Fruit fly (Drosophila melanogaster): ENCODE measurements around the gene Lsd-2.

Lsd-2 gene

DNA sequence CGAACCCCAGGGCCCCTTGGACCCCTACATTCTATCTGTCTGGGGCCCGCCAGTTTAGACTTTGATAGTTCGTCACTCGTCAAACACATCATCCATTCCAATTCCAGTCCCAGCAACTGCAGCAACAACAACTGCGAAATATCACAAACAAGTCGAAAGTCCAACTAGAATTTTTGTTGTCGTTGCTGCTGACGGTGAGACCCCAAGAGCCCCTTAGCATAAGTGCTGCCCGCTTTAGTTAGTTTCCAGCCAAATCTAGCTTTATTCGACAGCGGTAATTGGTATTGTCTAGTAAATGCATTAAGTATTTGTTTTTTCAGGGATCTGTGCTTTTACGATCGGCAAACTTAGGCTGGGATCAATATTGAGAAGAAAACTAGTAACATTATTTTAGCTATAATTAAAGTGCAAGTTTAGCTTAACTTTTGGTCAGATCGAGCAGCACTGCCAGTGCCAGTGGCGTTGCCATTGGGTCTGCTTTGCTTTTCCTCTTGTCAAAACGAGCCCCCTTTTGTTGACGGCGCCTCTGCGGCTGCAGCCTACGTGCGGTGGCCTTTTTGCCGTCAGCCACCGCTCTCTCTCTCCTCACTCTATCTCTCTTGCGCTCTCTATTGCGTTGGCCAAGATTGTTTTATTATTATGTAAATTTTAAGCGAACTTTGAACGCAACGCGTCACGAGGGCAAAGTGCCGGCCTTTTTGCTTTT lies 1.2 kb downstream of the Lsd-2 start (continued):
- TF ChIP-seq CHES-1-like (GFP tag; optimal IDR thresholded peaks at IDR 0.05) = peak; percentile 93
- TF ChIP-seq CG12744 (GFP tag; optimal IDR thresholded peaks at IDR 0.05) = peak; percentile 87
- TF ChIP-seq HLHmδ (GFP tag; optimal IDR thresholded peaks at IDR 0.05) = no peak
- TF ChIP-seq CG10979 (tag; optimal IDR thresholded peaks at IDR 0.05) = peak; percentile 83
- peak; percentile 80 for TF ChIP-seq phol (tag; optimal IDR thresholded peaks at IDR 0.05)
- peak; percentile 81 for TF ChIP-seq CG33213 (GFP tag; optimal IDR thresholded peaks at IDR 0.05)
- peak; percentile 67 for TF ChIP-seq Hey (tag; optimal IDR thresholded peaks at IDR 0.05)
- TF ChIP-seq TFAM (GFP tag; optimal IDR thresholded peaks at IDR 0.05) = peak; percentile 36
- TF ChIP-seq CG16815 (GFP tag; optimal IDR thresholded peaks at IDR 0.05) = peak; percentile 80
- TF ChIP-seq run (tag; optimal IDR thresholded peaks at IDR 0.05) = peak; percentile 69
- peak; percentile 80 for TF ChIP-seq fd96Cb (tag; optimal IDR thresholded peaks at IDR 0.05)
- peak; percentile 74 for TF ChIP-seq CG30431 (GFP tag; optimal IDR thresholded peaks at IDR 0.05)
- peak; percentile 92 for TF ChIP-seq CG12659 (GFP tag; optimal IDR thresholded peaks at IDR 0.05)
- peak; percentile 88 for TF ChIP-seq seq (GFP tag; IDR thresholded peaks at IDR 0.05)
- TF ChIP-seq ssp (GFP tag; IDR thresholded peaks at IDR 0.05) = peak; percentile 77
- TF ChIP-seq jumu (GFP tag; optimal IDR thresholded peaks at IDR 0.05) = peak; percentile 93
- TF ChIP-seq Poxn (GFP tag; IDR thresholded peaks at IDR 0.05) = peak; percentile 72
- no peak for TF ChIP-seq hth (optimal IDR thresholded peaks at IDR 0.05)
- peak; percentile 18; the same call in 1 of the 2 replicates for TF ChIP-seq amos (GFP tag; IDR thresholded peaks at IDR 0.05; ENCODE audit: partially characterized antibody)
- no peak for TF ChIP-seq zen2 (GFP tag; IDR thresholded peaks at IDR 0.05; ENCODE audit: partially characterized antibody)
- TF ChIP-seq CG31441 (GFP tag; IDR thresholded peaks at IDR 0.05) = peak; percentile 84
- peak; percentile 62 for TF ChIP-seq Adf1 (GFP tag; IDR thresholded peaks at IDR 0.05)
- TF ChIP-seq CG16779 (GFP tag; IDR thresholded peaks at IDR 0.05) = peak; percentile 92
- peak; percentile 78 for TF ChIP-seq NC2α (GFP tag; optimal IDR thresholded peaks at IDR 0.05)
- TF ChIP-seq gce (GFP tag; IDR thresholded peaks at IDR 0.05) = peak; percentile 51; the same call in 1 of the 3 replicates
- peak; percentile 79 for TF ChIP-seq CG13894 (tag; optimal IDR thresholded peaks at IDR 0.05)
- TF ChIP-seq HLH54F (GFP tag; optimal IDR thresholded peaks at IDR 0.05) = peak; percentile 92
- peak; percentile 68 for TF ChIP-seq ara (GFP tag; IDR thresholded peaks at IDR 0.05)
- TF ChIP-seq CG32767 (GFP tag; IDR thresholded peaks at IDR 0.05) = peak; percentile 75
- TF ChIP-seq CG10543 (GFP tag; optimal IDR thresholded peaks at IDR 0.05) = peak; percentile 95
- TF ChIP-seq CG3065 (GFP tag; optimal IDR thresholded peaks at IDR 0.05) = peak; percentile 73
- peak; percentile 93 to 94 for TF ChIP-seq dpn (GFP tag; optimal IDR thresholded peaks at IDR 0.05)
- peak; percentile 72 for TF ChIP-seq tap (tag; optimal IDR thresholded peaks at IDR 0.05)
- TF ChIP-seq cg (GFP tag; optimal IDR thresholded peaks at IDR 0.05) = no peak
- TF ChIP-seq ttk (GFP tag; IDR thresholded peaks at IDR 0.05) = peak; percentile 86
- peak; percentile 89 for TF ChIP-seq grau (tag; optimal IDR thresholded peaks at IDR 0.05)
- peak; percentile 63 for TF ChIP-seq CG6254 (GFP tag; optimal IDR thresholded peaks at IDR 0.05)
- TF ChIP-seq CG7745 (tag; optimal IDR thresholded peaks at IDR 0.05) = no peak
- peak; percentile 91 for TF ChIP-seq az2 (GFP tag; optimal IDR thresholded peaks at IDR 0.05)
- TF ChIP-seq CG13296 (GFP tag; optimal IDR thresholded peaks at IDR 0.05) = peak; percentile 89
- TF ChIP-seq Lpt (GFP tag; optimal IDR thresholded peaks at IDR 0.05) = no peak
- TF ChIP-seq CG3847 (GFP tag; IDR thresholded peaks at IDR 0.05) = peak; percentile 84
- peak; percentile 47; the same call in 1 of the 2 replicates for TF ChIP-seq GATAe (GFP tag; conservative IDR thresholded peaks at IDR 0.05)
- peak; percentile 86 to 93 for TF ChIP-seq chif (GFP tag; optimal IDR thresholded peaks at IDR 0.05)
- peak; percentile 90 for TF ChIP-seq zfh1 (GFP tag; IDR thresholded peaks at IDR 0.05)
- peak; percentile 86 for TF ChIP-seq CG4820 (GFP tag; optimal IDR thresholded peaks at IDR 0.05)
- TF ChIP-seq Dip3 (GFP tag; optimal IDR thresholded peaks at IDR 0.05) = peak; percentile 87
- peak; percentile 93 for TF ChIP-seq tin (GFP tag; optimal IDR thresholded peaks at IDR 0.05)
- TF ChIP-seq trem (tag; optimal IDR thresholded peaks at IDR 0.05) = peak; percentile 51
- peak; percentile 76 for TF ChIP-seq CG7357 (GFP tag; IDR thresholded peaks at IDR 0.05)
